Fruit fly (Drosophila melanogaster) Kc167 (cell line): ENCODE data around the gene Pdcd4.

Experiments
- Myc ChIP-seq: fragments of >200 bp; optimal IDR thresholded peaks from 2 replicates; lab custom pipeline; 2017; ENCODE audit warnings: missing external identifiers
- Sin3A ChIP-seq: fragments of >200 bp; optimal IDR thresholded peaks from 2 replicates; lab custom pipeline; 2018; ENCODE audit warnings: missing external identifiers
- h ChIP-seq: fragments of >200 bp; optimal IDR thresholded peaks from 3 replicates; lab custom pipeline; 2018; ENCODE audit warnings: missing external identifiers
- insv ChIP-seq: fragments of >200 bp; optimal IDR thresholded peaks from 3 replicates; lab custom pipeline; 2018; ENCODE audit warnings: missing external identifiers
- psq ChIP-seq: fragments of >200 bp; optimal IDR thresholded peaks from 2 replicates; lab custom pipeline; 2017; ENCODE audit warnings: missing external identifiers
- ttk ChIP-seq: sonication (Bioruptor generic); optimal IDR thresholded peaks from 2 replicates; lab custom pipeline; 2017; ENCODE audit warnings: missing external identifiers

The Pdcd4 gene

dm6 chrX:13781739-13782502 is 26.7 kb upstream of the Pdcd4 start, which contains the start of the genes CtsB and amrt:
Gene CtsB, minus strand, starts transcription at chrX:13782170.
Gene amrt, plus strand, starts transcription at chrX:13782459.
- TF ChIP-seq psq (lab: Kevin White, UChicago) (no peak), Sin3A (peak; percentile 11)

dm6 chrX:13779696-13780095 is 24.5 kb upstream of the Pdcd4 start:
- no peak for TF ChIP-seq h (lab: Kevin White, UChicago)
- TF ChIP-seq psq (lab: Kevin White, UChicago): no peak
- no peak for TF ChIP-seq Myc (lab: Kevin White, UChicago)
- TF ChIP-seq insv: no peak
- TF ChIP-seq ttk (lab: Kevin White, UChicago): no peak
- TF ChIP-seq Sin3A: no peak

dm6 chrX:13778568-13778967 is 23.4 kb upstream of the Pdcd4 start:
- no peak for TF ChIP-seq insv
- no peak for TF ChIP-seq ttk (lab: Kevin White, UChicago)
- no peak for TF ChIP-seq Myc (lab: Kevin White, UChicago)
- no peak for TF ChIP-seq psq (lab: Kevin White, UChicago)
- TF ChIP-seq h (lab: Kevin White, UChicago): no peak
- no peak for TF ChIP-seq Sin3A

dm6 chrX:13770768-13771167 is 15.6 kb upstream of the Pdcd4 start:
- TF ChIP-seq h (lab: Kevin White, UChicago): no peak
- TF ChIP-seq Myc (lab: Kevin White, UChicago): no peak
- no peak for TF ChIP-seq ttk (lab: Kevin White, UChicago)

dm6 chrX:13766495-13766894 is 11.3 kb upstream of the Pdcd4 start:
- TF ChIP-seq ttk (lab: Kevin White, UChicago) (no peak), Myc (lab: Kevin White, UChicago) (no peak), psq (lab: Kevin White, UChicago) (no peak), insv (no peak), Sin3A (no peak), h (lab: Kevin White, UChicago) (no peak)

- TF ChIP-seq h (lab: Kevin White, UChicago): no peak
- no peak for TF ChIP-seq ttk (lab: Kevin White, UChicago)
- no peak for TF ChIP-seq insv
- TF ChIP-seq Sin3A: no peak
- TF ChIP-seq Myc (lab: Kevin White, UChicago): no peak
- no peak for TF ChIP-seq psq (lab: Kevin White, UChicago)
Measured at dm6 chrX:13765217-13765616, 10.0 kb upstream of the Pdcd4 start.

dm6 chrX:13764397-13765119 is 9.4 kb upstream of the Pdcd4 start:
- TF ChIP-seq insv (no peak), psq (lab: Kevin White, UChicago) (no peak), Sin3A (no peak), Myc (lab: Kevin White, UChicago) (no peak), h (lab: Kevin White, UChicago) (no peak), ttk (lab: Kevin White, UChicago) (no peak)

dm6 chrX:13762372-13762883 is 7.2 kb upstream of the Pdcd4 start, which contains the start of gene rdgB:
Gene rdgB, plus strand, starts transcription at chrX:13762752.
- no peak for TF ChIP-seq Myc (lab: Kevin White, UChicago)

dm6 chrX:13761762-13762371 is 6.7 kb upstream of the Pdcd4 start:
- TF ChIP-seq ttk (lab: Kevin White, UChicago) (no peak), Myc (lab: Kevin White, UChicago) (no peak), insv (no peak), Sin3A (no peak), psq (lab: Kevin White, UChicago) (no peak), h (lab: Kevin White, UChicago) (no peak)

- TF ChIP-seq psq (lab: Kevin White, UChicago) (no peak), insv (no peak), h (lab: Kevin White, UChicago) (no peak), Sin3A (no peak), ttk (lab: Kevin White, UChicago) (no peak), Myc (lab: Kevin White, UChicago) (no peak)
Measured at dm6 chrX:13758989-13759549, 3.9 kb upstream of the Pdcd4 start, which contains the start of gene Yp3. Gene Yp3, plus strand, starts transcription at chrX:13759546.

- TF ChIP-seq Myc (lab: Kevin White, UChicago) (no peak), ttk (lab: Kevin White, UChicago) (no peak), Sin3A (no peak)
Measured at dm6 chrX:13756776-13757312, 1.6 kb upstream of the Pdcd4 start, which contains the start of the genes CG32625 and Rtc1. Gene CG32625, minus strand, starts transcription at chrX:13756826. Gene Rtc1, plus strand, starts transcription at chrX:13757179.
